Worm (Caenorhabditis elegans): ENCODE data around the gene C17B7.3.
A peak's percentile ranks its signal among the peaks of the same experiment; 100 is the strongest.

ce11 chrV:3295368-3295767, 47.2 kb upstream of the C17B7.3 start:
- TF ChIP-seq zfp-3 (GFP tag; conservative IDR thresholded peaks at IDR 0.05) (no peak), nhr-237 (tag; optimal IDR thresholded peaks at IDR 0.05) (no peak), mdl-1 (tag; optimal IDR thresholded peaks at IDR 0.05) (no peak), lin-15B (tag; optimal IDR thresholded peaks at IDR 0.05) (no peak), unc-62 (GFP tag; optimal IDR thresholded peaks at IDR 0.05 in 1 of 2) (peak in 1 of 2 experiments; percentile 94), unc-62 (tag; optimal IDR thresholded peaks at IDR 0.05) (no peak), dmd-9 (GFP tag; IDR thresholded peaks at IDR 0.05) (no peak), ces-1 (GFP tag; optimal IDR thresholded peaks at IDR 0.05) (no peak), nhr-28 (tag; optimal IDR thresholded peaks at IDR 0.05) (no peak), hmg-1.1 (GFP tag; IDR thresholded peaks at IDR 0.05) (no peak), fkh-10 (GFP tag; optimal IDR thresholded peaks at IDR 0.05) (no peak), nhr-77 (tag; optimal IDR thresholded peaks at IDR 0.05) (no peak)

All from whole organism, L4 larva.